Worm (Caenorhabditis elegans): ENCODE results near the gene F49E2.2.

Gene F49E2.2

DNA sequence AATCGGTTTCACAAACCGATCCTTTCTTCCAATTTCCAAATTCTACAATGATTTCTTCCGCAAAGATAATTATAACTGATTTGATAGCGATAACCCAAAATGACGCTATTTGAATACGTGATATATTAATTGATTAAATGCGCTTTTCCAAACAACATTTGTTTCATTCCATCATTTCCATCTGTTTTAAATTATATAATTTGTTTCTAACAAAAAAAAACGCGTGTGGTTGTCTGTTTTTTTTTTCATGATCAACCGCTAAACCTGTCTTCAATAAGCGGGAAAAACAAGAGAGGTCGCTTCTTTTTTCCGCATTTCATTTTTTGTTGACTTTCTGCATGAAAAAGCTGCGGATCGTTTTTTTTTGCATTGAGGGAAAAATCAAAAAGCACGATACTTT is 30.8 kb downstream of the F49E2.2 start:
- TF ChIP-seq unc-62 (GFP tag; optimal IDR thresholded peaks at IDR 0.05) = no peak

DNA sequence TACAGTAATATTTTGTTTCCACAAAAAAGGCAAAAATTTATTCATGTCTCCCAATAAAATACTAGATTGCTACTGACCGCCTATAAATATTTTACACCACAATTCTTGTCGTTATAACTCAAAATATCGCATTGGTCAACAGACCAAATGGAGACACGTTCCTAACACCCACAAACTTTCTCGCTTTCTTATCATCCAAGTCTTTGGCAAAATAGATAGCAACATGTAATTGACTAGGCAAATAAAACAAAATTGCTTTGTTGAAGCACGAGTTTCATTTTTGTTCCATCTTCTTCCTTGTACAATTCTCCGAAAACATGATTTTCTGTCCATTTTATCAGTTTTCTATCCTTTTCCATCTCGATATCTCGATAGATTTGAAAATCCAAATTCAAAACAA is 36.1 kb downstream of the F49E2.2 start:
- no peak for TF ChIP-seq unc-62 (GFP tag; optimal IDR thresholded peaks at IDR 0.05)

DNA sequence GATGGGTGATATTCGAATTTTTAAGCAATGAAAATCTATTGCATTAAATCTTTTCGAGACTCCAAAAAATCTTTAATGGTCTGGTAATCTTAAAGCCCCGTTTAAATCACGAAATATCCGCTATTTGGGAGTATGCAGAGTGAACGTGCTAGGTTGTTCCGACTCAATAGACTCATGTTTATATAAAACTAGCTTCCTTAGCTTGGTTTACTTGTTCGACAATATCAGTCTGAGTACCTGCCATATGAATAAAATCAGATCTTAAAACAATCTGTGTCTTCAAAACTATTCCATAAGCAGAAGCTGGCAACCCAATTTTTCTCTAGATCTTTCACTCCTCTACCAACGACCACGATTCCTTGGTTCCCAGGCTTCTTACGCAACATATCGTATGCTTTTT is 36.7 kb downstream of the F49E2.2 start:
- no peak for TF ChIP-seq unc-62 (GFP tag; optimal IDR thresholded peaks at IDR 0.05)

DNA sequence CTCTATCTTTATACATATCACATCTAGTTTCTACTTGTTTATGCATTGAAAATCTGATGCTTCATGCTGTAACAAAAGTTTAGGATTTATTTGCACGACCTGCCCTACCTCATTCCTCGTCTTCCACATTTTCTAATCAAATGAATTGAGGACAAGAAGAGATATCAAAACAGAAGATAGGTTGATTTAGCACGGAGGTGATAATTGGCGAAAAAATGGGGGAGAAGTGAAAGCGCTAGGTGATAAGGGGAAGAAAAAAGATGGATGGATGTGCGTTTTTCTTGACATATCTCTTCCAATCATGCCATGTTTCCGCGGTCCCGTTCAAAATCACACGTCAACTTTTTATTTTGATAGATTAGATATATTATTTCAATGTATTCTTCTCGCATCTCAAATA is 41.6 kb downstream of the F49E2.2 start:
- TF ChIP-seq unc-62 (GFP tag; optimal IDR thresholded peaks at IDR 0.05) = no peak

DNA sequence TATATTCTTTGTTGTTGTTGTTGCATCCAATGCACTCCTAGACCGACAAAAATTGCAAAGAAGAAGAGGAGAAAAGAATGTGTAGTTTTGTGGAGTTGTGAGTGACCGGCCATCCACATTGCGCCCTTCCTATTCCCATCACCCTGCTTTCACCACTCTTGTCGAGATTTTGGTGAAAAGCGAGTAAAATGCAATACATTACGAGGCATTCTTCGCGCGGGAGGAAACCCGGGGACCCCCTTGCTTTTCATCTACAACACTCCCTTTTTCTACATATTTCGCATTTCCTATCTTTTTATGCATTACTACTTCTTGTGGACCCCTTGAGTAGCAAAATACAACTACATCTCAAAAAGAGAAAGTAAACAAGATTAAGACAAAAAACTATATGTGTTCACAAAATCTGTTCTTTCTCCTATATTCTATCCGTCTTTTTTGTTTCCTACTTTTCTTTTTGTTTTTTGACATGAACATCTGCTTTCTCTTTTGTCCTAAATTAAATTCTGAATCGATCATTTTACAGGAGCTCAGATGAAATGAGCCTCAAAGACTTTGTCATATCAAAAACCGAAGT is 43.6 kb downstream of the F49E2.2 start, which contains the start of gene C11E4.6:
Gene C11E4.6 (plus strand): TSS at position 524 of the 574 bp plus-strand sequence.
- TF ChIP-seq unc-62 (GFP tag; optimal IDR thresholded peaks at IDR 0.05) = no peak

DNA sequence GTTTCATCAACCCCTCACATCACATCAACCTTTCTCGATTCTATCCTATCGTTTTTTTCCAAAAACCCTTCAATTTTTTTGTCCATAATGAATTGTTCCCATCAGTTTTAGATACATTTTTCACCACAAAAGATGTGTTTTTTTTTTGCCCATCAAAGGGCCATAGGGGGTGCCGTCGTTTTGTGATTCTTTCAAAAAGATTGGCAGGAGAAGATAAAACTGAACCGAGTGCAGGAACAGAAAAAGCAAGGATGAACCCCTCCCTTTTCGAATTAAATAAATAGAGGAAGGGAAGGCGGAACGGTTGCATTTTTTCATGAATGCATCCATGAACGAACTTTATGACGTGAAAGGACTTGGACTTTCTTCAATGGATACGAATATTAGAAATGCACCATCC is 50.4 kb downstream of the F49E2.2 start, which contains the start of gene C11E4.7:
Gene C11E4.7 (plus strand): TSS at position 301 of the 400 bp plus-strand sequence.
- no peak for TF ChIP-seq unc-62 (GFP tag; optimal IDR thresholded peaks at IDR 0.05)

DNA sequence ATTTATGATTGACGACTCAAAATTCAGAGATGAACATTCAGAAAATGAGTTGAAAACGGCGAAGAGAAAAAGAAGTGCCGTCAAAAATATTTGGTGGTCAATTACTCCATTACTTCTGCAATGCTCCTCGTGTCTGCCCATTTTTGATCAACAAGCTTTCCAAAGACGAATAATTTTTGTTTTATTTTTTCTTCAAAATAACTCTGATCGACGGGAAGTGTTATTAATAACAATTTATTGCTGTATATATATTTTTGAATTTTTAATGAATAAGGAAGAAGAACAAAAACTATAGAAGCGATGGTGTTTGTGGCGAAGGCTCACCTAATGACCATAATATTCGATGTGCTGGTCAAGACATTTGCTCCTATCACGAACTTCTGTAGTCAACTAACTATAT is 53.6 kb downstream of the F49E2.2 start, which contains the start of gene C11E4.8:
Gene C11E4.8 (plus strand): TSS at position 301 of the 400 bp plus-strand sequence.
- TF ChIP-seq unc-62 (GFP tag; optimal IDR thresholded peaks at IDR 0.05) = no peak

ce11 chrX:9622609-9623008 is 56.1 kb downstream of the F49E2.2 start:
- TF ChIP-seq unc-62 (GFP tag; optimal IDR thresholded peaks at IDR 0.05) = no peak

Measured in whole organism, dauer.